Worm (Caenorhabditis elegans) whole organism, L1 larva: ENCODE results near the gene tub-1.
A peak's percentile ranks its signal among the peaks of the same experiment; 100 is the strongest.

ENCODE experiments used
- C04F5.9 ChIP-seq: sonication (generic microtip); optimal IDR thresholded peaks from 2 replicates; lab custom pipeline; 2016; ENCODE audit warnings: missing genetic modification characterization, missing compliant biosample characterization
- C16A3.4 ChIP-seq: fragments of 150-350 bp; optimal IDR thresholded peaks from 2 replicates; lab custom pipeline; 2014; ENCODE audit warnings: missing biosample characterization, missing genetic modification characterization
- aha-1 ChIP-seq: fragments of 150-350 bp; optimal IDR thresholded peaks from 2 replicates; lab custom pipeline; 2014; ENCODE audit warnings: missing biosample characterization, missing genetic modification characterization
- aly-2 ChIP-seq: fragments of 150-350 bp; optimal IDR thresholded peaks from 2 replicates; lab custom pipeline; 2014; ENCODE audit warnings: missing biosample characterization, missing genetic modification characterization
- ama-1 ChIP-seq: fragments of 150-350 bp; optimal IDR thresholded peaks from 2 replicates; lab custom pipeline; 2014
- blmp-1 ChIP-seq: fragments of 150-350 bp; optimal IDR thresholded peaks from 2 replicates; lab custom pipeline; 2014; ENCODE audit warnings: missing biosample characterization, missing genetic modification characterization
- ceh-63 ChIP-seq: fragments of 200-800 bp; sonication (Bioruptor generic); optimal IDR thresholded peaks from 2 replicates; lab custom pipeline; 2018; ENCODE audit warnings: mild to moderate bottlenecking, missing genetic modification characterization, missing compliant biosample characterization
- ceh-82 ChIP-seq, 3 experiments: fragments of 150-350 bp in 1 of 3; sonication (generic microtip) in 2 of 3; optimal IDR thresholded peaks; 2 replicates each; lab custom pipeline; 2014 to 2017; ENCODE audit warnings: missing biosample characterization in 3 of 3, missing genetic modification characterization in 3 of 3
- ceh-90 ChIP-seq: sonication (generic microtip); optimal IDR thresholded peaks from 2 replicates; lab custom pipeline; 2016; ENCODE audit warnings: missing genetic modification characterization, missing compliant biosample characterization
- dpl-1 ChIP-seq, 3 experiments: fragments of 150-350 bp in 2 of 3; sonication (generic microtip) in 1 of 3; optimal IDR thresholded peaks; 2 replicates each; lab custom pipeline; 2014 to 2017; ENCODE audit warnings: missing biosample characterization in 3 of 3, missing genetic modification characterization in 3 of 3, missing genetic modification reagents in 3 of 3
- efl-1 ChIP-seq, 4 experiments: fragments of 150-350 bp; optimal IDR thresholded peaks in 3 of 4; peaks in 1 of 4; 1 replicate in 1 of 4; 2 replicates in 3 of 4; lab custom pipeline; 2014; ENCODE audit warnings: missing biosample characterization in 2 of 4, missing genetic modification characterization in 2 of 4, missing genetic modification reagents in 2 of 4
- efl-3 ChIP-seq: fragments of 200-800 bp; sonication (Bioruptor generic); optimal IDR thresholded peaks from 2 replicates; lab custom pipeline; 2018; ENCODE audit warnings: mild to moderate bottlenecking, missing genetic modification characterization, missing compliant biosample characterization
- elt-2 ChIP-seq: sonication (generic microtip); optimal IDR thresholded peaks from 2 replicates; lab custom pipeline; 2016; ENCODE audit warnings: missing genetic modification characterization, mild to moderate bottlenecking, inconsistent platforms, missing compliant biosample characterization, missing genetic modification reagents
- hlh-17 ChIP-seq: fragments of 200-800 bp; sonication (Bioruptor generic); optimal IDR thresholded peaks from 2 replicates; lab custom pipeline; 2018; ENCODE audit warnings: missing genetic modification characterization, mild to moderate bottlenecking, missing compliant biosample characterization, moderate library complexity, borderline replicate concordance
- hpl-2 ChIP-seq: fragments of 150-350 bp; optimal IDR thresholded peaks from 2 replicates; lab custom pipeline; 2014; ENCODE audit warnings: missing biosample characterization, missing genetic modification reagents, missing genetic modification characterization
- isw-1 ChIP-seq: fragments of 200-800 bp; sonication (Bioruptor generic); IDR thresholded peaks from 2 replicates; pipeline ENCODE4 v1.3.6; 2022; ENCODE audit warnings: missing genetic modification characterization, missing compliant biosample characterization
- jun-1 ChIP-seq: fragments of 150-350 bp; optimal IDR thresholded peaks from 2 replicates; lab custom pipeline; 2014; ENCODE audit warnings: missing biosample characterization, missing genetic modification reagents, missing genetic modification characterization
- lin-15B ChIP-seq: fragments of 150-350 bp; sonication (generic microtip); optimal IDR thresholded peaks from 3 replicates; lab custom pipeline; 2014; ENCODE audit warnings: missing biosample characterization, missing genetic modification characterization
- lin-35 ChIP-seq, 2 experiments: fragments of 150-350 bp; optimal IDR thresholded peaks; 2 replicates each; lab custom pipeline; 2014; ENCODE audit warnings: missing biosample characterization in 2 of 2, missing genetic modification characterization in 2 of 2, missing genetic modification reagents in 2 of 2
- lsy-2 ChIP-seq, 2 experiments: fragments of 150-350 bp; optimal IDR thresholded peaks; 2 replicates each; lab custom pipeline; 2014; ENCODE audit warnings: missing biosample characterization in 2 of 2, missing genetic modification characterization in 2 of 2
- mab-9 ChIP-seq: fragments of 200-800 bp; sonication (Bioruptor generic); IDR thresholded peaks from 2 replicates; pipeline ENCODE4 v1.3.6; 2022; ENCODE audit warnings: missing genetic modification reagents, missing genetic modification characterization, missing compliant biosample characterization
- mdl-1 ChIP-seq, 2 experiments: fragments of 150-350 bp; optimal IDR thresholded peaks; 2 replicates each; lab custom pipeline; 2014 to 2017; ENCODE audit warnings: missing biosample characterization in 2 of 2, missing genetic modification characterization in 2 of 2, inconsistent platforms in 1 of 2
- nhr-12 ChIP-seq: sonication (generic microtip); optimal IDR thresholded peaks from 2 replicates; lab custom pipeline; 2017; ENCODE audit warnings: missing biosample characterization, missing genetic modification characterization
- nhr-28 ChIP-seq: fragments of 150-350 bp; optimal IDR thresholded peaks from 2 replicates; lab custom pipeline; 2014; ENCODE audit warnings: missing biosample characterization, missing genetic modification characterization
- nhr-47 ChIP-seq: sonication (generic microtip); optimal IDR thresholded peaks from 2 replicates; lab custom pipeline; 2016; ENCODE audit warnings: mild to moderate bottlenecking, missing genetic modification characterization, moderate library complexity, missing compliant biosample characterization
- nhr-84 ChIP-seq: sonication (generic microtip); optimal IDR thresholded peaks from 2 replicates; lab custom pipeline; 2017; ENCODE audit warnings: missing biosample characterization, missing genetic modification characterization
- nhr-85 ChIP-seq: sonication (generic microtip); peaks from one replicate; lab custom pipeline; 2016; ENCODE audit warnings: missing genetic modification characterization, inconsistent platforms, missing compliant biosample characterization
- rnt-1 ChIP-seq: sonication (generic microtip); optimal IDR thresholded peaks from 2 replicates; lab custom pipeline; 2016; ENCODE audit warnings: mild to moderate bottlenecking, missing genetic modification characterization, moderate library complexity, missing compliant biosample characterization
- skn-1 ChIP-seq: fragments of 150-350 bp; optimal IDR thresholded peaks from 2 replicates; lab custom pipeline; 2014; ENCODE audit warnings: missing biosample characterization, missing genetic modification characterization
- snpc-4 ChIP-seq: fragments of 150-350 bp; optimal IDR thresholded peaks from 2 replicates; lab custom pipeline; 2014; ENCODE audit warnings: missing biosample characterization, missing genetic modification characterization
- snu-23 ChIP-seq: sonication (generic microtip); optimal IDR thresholded peaks from 2 replicates; lab custom pipeline; 2016; ENCODE audit warnings: missing genetic modification characterization, missing compliant biosample characterization
- sup-37 ChIP-seq: fragments of 200-800 bp; sonication (Bioruptor generic); optimal IDR thresholded peaks from 2 replicates; lab custom pipeline; 2018; ENCODE audit warnings: mild to moderate bottlenecking, missing genetic modification characterization, missing compliant biosample characterization
- swsn-7 ChIP-seq: sonication (generic microtip); optimal IDR thresholded peaks from 2 replicates; lab custom pipeline; 2016; ENCODE audit warnings: missing genetic modification characterization, missing compliant biosample characterization
- tbx-2 ChIP-seq: sonication (generic microtip); optimal IDR thresholded peaks from 2 replicates; lab custom pipeline; 2016; ENCODE audit warnings: missing genetic modification characterization, missing compliant biosample characterization
- tlp-1 ChIP-seq: fragments of 150-350 bp; optimal IDR thresholded peaks from 2 replicates; lab custom pipeline; 2014; ENCODE audit warnings: missing biosample characterization, missing genetic modification characterization
- unc-30 ChIP-seq: sonication (generic microtip); optimal IDR thresholded peaks from 2 replicates; lab custom pipeline; 2017; ENCODE audit warnings: missing biosample characterization, missing genetic modification characterization
- unc-62 ChIP-seq: fragments of 150-350 bp; optimal IDR thresholded peaks from 2 replicates; lab custom pipeline; 2014; ENCODE audit warnings: missing biosample characterization, missing genetic modification reagents, missing genetic modification characterization
- unc-98 ChIP-seq: fragments of 200-800 bp; sonication (Bioruptor generic); IDR thresholded peaks from 2 replicates; pipeline ENCODE4 v1.3.6; 2022; ENCODE audit warnings: missing genetic modification characterization, missing compliant biosample characterization
- vab-15 ChIP-seq: sonication (generic microtip); optimal IDR thresholded peaks from 2 replicates; lab custom pipeline; 2017; ENCODE audit warnings: missing genotype, mild to moderate bottlenecking, missing genetic modification characterization, missing compliant biosample characterization
- zag-1 ChIP-seq: fragments of 150-350 bp; optimal IDR thresholded peaks from 2 replicates; lab custom pipeline; 2014; ENCODE audit warnings: missing biosample characterization, missing genetic modification characterization

The tub-1 gene

ce11 chrII:8185016-8185493 lies 28.3 kb upstream of the tub-1 start, which contains the start of the genes mig-5 and cct-1 (continued):
- TF ChIP-seq C16A3.4 (tag; lab: Kevin White, UChicago): peak; percentile 98
- peak; percentile 44 for TF ChIP-seq ceh-90 (tag; lab: Kevin White, UChicago)
- peak; percentile 94 for TF ChIP-seq mab-9 (GFP tag; lab: Robert Waterston, UW)
- peak; percentile 99 for TF ChIP-seq isw-1 (GFP tag; lab: Robert Waterston, UW)
- peak; percentile 100 for TF ChIP-seq lsy-2 (tag; optimal IDR thresholded peaks at IDR 0.05; lab: Kevin White, UChicago)
- TF ChIP-seq nhr-85 (tag; lab: Kevin White, UChicago): peak; percentile 99
- TF ChIP-seq snpc-4: peak; percentile 91
- peak; percentile 98 for TF ChIP-seq rnt-1
- TF ChIP-seq elt-2 (tag; lab: Kevin White, UChicago): peak; percentile 90
- TF ChIP-seq C04F5.9 (tag; lab: Kevin White, UChicago): peak; percentile 100
- peak; percentile 59; the same call in 1 of the 2 replicates for TF ChIP-seq unc-98 (GFP tag; lab: Robert Waterston, UW)
- TF ChIP-seq dpl-1 (GFP tag; optimal IDR thresholded peaks at IDR 0.05; lab: Kevin White, UChicago): peak; percentile 87 to 93 (median 89)
- TF ChIP-seq aha-1 (tag; lab: Kevin White, UChicago): peak; percentile 78
- peak; percentile 97 to 99 (median 98) for TF ChIP-seq ceh-82 (tag; optimal IDR thresholded peaks at IDR 0.05; lab: Kevin White, UChicago)
- peak; percentile 98 for TF ChIP-seq aly-2 (tag; lab: Kevin White, UChicago)
- TF ChIP-seq vab-15: peak; percentile 94
- peak; percentile 90 for TF ChIP-seq ceh-63 (GFP tag; lab: Kevin White, UChicago)
- peak in 1 of 2 experiments; percentile 95 for TF ChIP-seq mdl-1 (tag; optimal IDR thresholded peaks at IDR 0.05; lab: Kevin White, UChicago)
- peak; percentile 95 for TF ChIP-seq hpl-2 (GFP tag; lab: Kevin White, UChicago)
- peak; percentile 96 for TF ChIP-seq jun-1 (tag; lab: Kevin White, UChicago)
- peak; percentile 98 for TF ChIP-seq tbx-2 (tag; lab: Kevin White, UChicago)
- peak; percentile 49 for TF ChIP-seq nhr-12 (tag; lab: Kevin White, UChicago)
- peak; percentile 81 for TF ChIP-seq efl-3
- TF ChIP-seq efl-1 (optimal IDR thresholded peaks at IDR 0.05; lab: Kevin White, UChicago): peak; percentile 96 to 98
- peak; percentile 85 to 99 for TF ChIP-seq efl-1 (GFP tag; optimal IDR thresholded peaks at IDR 0.05 in 1 of 2; lab: Kevin White, UChicago)
- peak; percentile 92 for TF ChIP-seq blmp-1
- TF ChIP-seq nhr-47: peak; percentile 99
- TF ChIP-seq swsn-7 (tag; lab: Kevin White, UChicago): peak; percentile 98
- TF ChIP-seq tlp-1 (tag; lab: Kevin White, UChicago): no peak
- TF ChIP-seq unc-30 (tag; lab: Kevin White, UChicago): peak; percentile 75
- peak; percentile 98 for TF ChIP-seq lin-15B
- TF ChIP-seq ama-1 (lab: Kevin White, UChicago): peak; percentile 89
- peak; percentile 92 for TF ChIP-seq sup-37
- peak; percentile 92 to 94 for TF ChIP-seq lin-35 (GFP tag; optimal IDR thresholded peaks at IDR 0.05; lab: Kevin White, UChicago)
- peak; percentile 97 for TF ChIP-seq skn-1
- no peak for TF ChIP-seq hlh-17 (GFP tag; lab: Kevin White, UChicago)

ce11 chrII:8181437-8181836 lies 24.7 kb upstream of the tub-1 start, which contains the start of gene dylt-3:
Gene dylt-3, plus strand, starts transcription at chrII:8181737.
- TF ChIP-seq elt-2 (tag; lab: Kevin White, UChicago) (no peak), zag-1 (tag; lab: Kevin White, UChicago) (no peak)

DNA sequence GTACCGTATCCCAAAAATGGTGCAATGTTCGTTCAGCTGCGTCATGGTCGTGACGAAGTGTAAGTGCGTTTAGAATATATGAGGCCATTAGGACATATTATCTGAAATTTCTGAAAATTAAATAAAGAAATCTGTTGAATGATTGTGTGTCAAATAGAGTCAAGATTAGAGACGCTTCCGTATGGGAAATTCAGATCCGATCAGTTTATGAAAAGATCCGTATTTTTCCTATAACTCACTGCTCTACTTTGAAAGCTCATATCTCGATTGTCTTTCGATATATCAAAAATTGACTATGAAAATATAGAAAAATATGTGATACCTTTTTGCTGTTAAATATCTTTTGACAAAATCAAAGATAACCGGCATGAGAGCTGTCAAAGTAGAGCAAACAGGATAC lies 23.5 kb upstream of the tub-1 start, which contains the start of gene T05C12.4:
TSS of gene T05C12.4 (minus strand) at position 101 of the 400 bp plus-strand sequence.
- TF ChIP-seq snu-23 (GFP tag; lab: Kevin White, UChicago): no peak
- TF ChIP-seq lsy-2 (tag; optimal IDR thresholded peaks at IDR 0.05; lab: Kevin White, UChicago): no peak
- no peak for TF ChIP-seq elt-2 (tag; lab: Kevin White, UChicago)
- TF ChIP-seq nhr-84 (tag; lab: Kevin White, UChicago): no peak
- TF ChIP-seq unc-62 (GFP tag; lab: Kevin White, UChicago): no peak
- no peak for TF ChIP-seq isw-1 (GFP tag; lab: Robert Waterston, UW)
- no peak for TF ChIP-seq nhr-28 (tag; lab: Kevin White, UChicago)
- no peak for TF ChIP-seq zag-1 (tag; lab: Kevin White, UChicago)
